Worm (Caenorhabditis elegans) whole organism, young adult: Measurements from ENCODE around the gene npr-2.

Experiments
- B0019.2 ChIP-seq: fragments of 200-800 bp; sonication (Bioruptor generic); conservative IDR thresholded peaks from 2 replicates; pipeline ENCODE4 v1.3.6; 2022; ENCODE audit warnings: missing genetic modification reagents, missing genetic modification characterization, missing compliant biosample characterization
- C17E4.6 ChIP-seq: fragments of 200-800 bp; sonication (Bioruptor generic); IDR thresholded peaks from 2 replicates; pipeline ENCODE4 v1.3.6; 2022; ENCODE audit warnings: missing genetic modification reagents, missing genetic modification characterization, missing compliant biosample characterization
- D2030.7 ChIP-seq: fragments of 200-800 bp; sonication (Bioruptor generic); IDR thresholded peaks from 2 replicates; pipeline ENCODE4 v1.3.6; 2022; ENCODE audit warnings: missing genetic modification reagents, missing genetic modification characterization, missing compliant biosample characterization
- F22D6.2 ChIP-seq: sonication (generic microtip); optimal IDR thresholded peaks from 2 replicates; lab custom pipeline; 2016; ENCODE audit warnings: mild to moderate bottlenecking, missing genetic modification characterization, missing compliant biosample characterization
- F55B11.4 ChIP-seq: sonication (generic microtip); optimal IDR thresholded peaks from 2 replicates; lab custom pipeline; 2016; ENCODE audit warnings: missing compliant biosample characterization, missing genetic modification characterization, borderline replicate concordance; ENCODE audit not compliant: insufficient read depth
- F57C9.4 ChIP-seq: sonication (generic microtip); optimal IDR thresholded peaks from 2 replicates; lab custom pipeline; 2017; ENCODE audit warnings: mild to moderate bottlenecking, missing genetic modification characterization, missing compliant biosample characterization
- T07F8.4 ChIP-seq: sonication (generic microtip); optimal IDR thresholded peaks from 2 replicates; lab custom pipeline; 2016; ENCODE audit warnings: mild to moderate bottlenecking, missing genetic modification characterization, moderate library complexity, missing compliant biosample characterization
- T26A5.8 ChIP-seq: sonication (generic microtip); optimal IDR thresholded peaks from 2 replicates; lab custom pipeline; 2016; ENCODE audit warnings: missing genetic modification characterization, missing compliant biosample characterization
- Y95B8A.8 ChIP-seq: fragments of 200-800 bp; sonication (Bioruptor generic); IDR thresholded peaks from 2 replicates; pipeline ENCODE4 v1.3.6; 2022; ENCODE audit warnings: missing genetic modification reagents, missing genetic modification characterization, missing compliant biosample characterization
- ZK185.1 ChIP-seq: sonication (generic microtip); optimal IDR thresholded peaks from 2 replicates; lab custom pipeline; 2016; ENCODE audit warnings: mild to moderate bottlenecking, missing genetic modification characterization, missing compliant biosample characterization; ENCODE audit not compliant: poor library complexity, severe bottlenecking
- ama-1 ChIP-seq, 3 experiments: fragments of 150-350 bp in 1 of 3; sonication (generic microtip) in 2 of 3; optimal IDR thresholded peaks; 2 replicates each; lab custom pipeline; 2014 to 2018; ENCODE audit warnings: missing biosample characterization in 2 of 3, missing genetic modification characterization in 2 of 3, missing genetic modification reagents in 2 of 3
- aptf-3 ChIP-seq: fragments of 200-800 bp; sonication (Bioruptor generic); IDR thresholded peaks from 2 replicates; pipeline ENCODE4 v1.3.6; 2022; ENCODE audit warnings: missing genetic modification characterization, missing compliant biosample characterization
- attf-3 ChIP-seq: fragments of 200-800 bp; sonication (Bioruptor generic); conservative IDR thresholded peaks from 2 replicates; pipeline ENCODE4 v1.3.6; 2022; ENCODE audit warnings: missing genetic modification reagents, missing genetic modification characterization, missing compliant biosample characterization
- bed-1 ChIP-seq: fragments of 200-800 bp; sonication (Bioruptor generic); IDR thresholded peaks from 2 replicates; pipeline ENCODE4 v1.3.6; 2022; ENCODE audit warnings: missing genetic modification reagents, missing genetic modification characterization, missing compliant biosample characterization
- bed-2 ChIP-seq: fragments of 200-800 bp; sonication (Bioruptor generic); IDR thresholded peaks from 2 replicates; pipeline ENCODE4 v1.3.6; 2022; ENCODE audit warnings: missing genetic modification reagents, missing genetic modification characterization, missing compliant biosample characterization
- cebp-2 ChIP-seq: fragments of 200-800 bp; sonication (Bioruptor generic); IDR thresholded peaks from 2 replicates; pipeline ENCODE4 v1.3.6; 2022; ENCODE audit warnings: missing genetic modification characterization, missing compliant biosample characterization
- ceh-100 ChIP-seq: fragments of 200-800 bp; sonication (Bioruptor generic); IDR thresholded peaks from 2 replicates; pipeline ENCODE4 v1.3.6; 2022; ENCODE audit warnings: missing genetic modification reagents, missing genetic modification characterization, missing compliant biosample characterization
- dpl-1 ChIP-seq: fragments of 150-350 bp; optimal IDR thresholded peaks from 2 replicates; lab custom pipeline; 2014; ENCODE audit warnings: missing biosample characterization, missing genetic modification reagents, missing genetic modification characterization
- efl-1 ChIP-seq: fragments of 150-350 bp; optimal IDR thresholded peaks from 2 replicates; lab custom pipeline; 2014; ENCODE audit warnings: missing biosample characterization, missing genetic modification reagents, missing genetic modification characterization
- egl-44 ChIP-seq: fragments of 200-800 bp; sonication (Bioruptor generic); IDR thresholded peaks from 2 replicates; pipeline ENCODE4 v1.3.6; 2022; ENCODE audit warnings: missing genetic modification reagents, missing genetic modification characterization, missing compliant biosample characterization
- egrh-3 ChIP-seq: fragments of 200-800 bp; sonication (Bioruptor generic); IDR thresholded peaks from 2 replicates; pipeline ENCODE4 v1.3.6; 2022; ENCODE audit warnings: missing genetic modification reagents, missing genetic modification characterization, missing compliant biosample characterization
- ekl-4 ChIP-seq: fragments of 200-800 bp; sonication (Bioruptor generic); IDR thresholded peaks from 2 replicates; pipeline ENCODE4 v1.3.6; 2022; ENCODE audit warnings: missing genetic modification reagents, missing genetic modification characterization, missing compliant biosample characterization
- him-1 ChIP-seq: sonication (generic microtip); optimal IDR thresholded peaks from 2 replicates; lab custom pipeline; 2016; ENCODE audit warnings: missing genotype, missing genetic modification reagents, missing genetic modification characterization, missing compliant biosample characterization
- hlh-12 ChIP-seq: sonication (generic microtip); optimal IDR thresholded peaks from 2 replicates; lab custom pipeline; 2016; ENCODE audit warnings: missing genetic modification characterization, missing compliant biosample characterization
- hmg-1.2 ChIP-seq: fragments of 200-800 bp; sonication (Bioruptor generic); IDR thresholded peaks from 2 replicates; pipeline ENCODE4 v1.3.6; 2022; ENCODE audit warnings: missing genetic modification reagents, missing genetic modification characterization, missing compliant biosample characterization
- lin-26 ChIP-seq: fragments of 200-800 bp; sonication (Bioruptor generic); IDR thresholded peaks from 2 replicates; pipeline ENCODE4 v1.3.6; 2022; ENCODE audit warnings: missing genetic modification reagents, missing genetic modification characterization, missing compliant biosample characterization
- lin-35 ChIP-seq, 3 experiments: fragments of 150-350 bp in 2 of 3; sonication (generic microtip) in 1 of 3; optimal IDR thresholded peaks; 2 replicates each; lab custom pipeline; 2014 to 2018; ENCODE audit warnings: missing biosample characterization in 3 of 3, missing genetic modification characterization in 3 of 3, missing genetic modification reagents in 3 of 3
- lin-54 ChIP-seq: fragments of 200-800 bp; sonication (Bioruptor generic); optimal IDR thresholded peaks from 2 replicates; lab custom pipeline; 2018; ENCODE audit warnings: mild to moderate bottlenecking, missing genetic modification characterization, missing compliant biosample characterization
- mes-4 ChIP-seq: sonication (generic microtip); optimal IDR thresholded peaks from 2 replicates; lab custom pipeline; 2016; ENCODE audit warnings: missing genotype, missing genetic modification characterization, missing compliant biosample characterization
- nhr-120 ChIP-seq: fragments of 200-800 bp; sonication (Bioruptor generic); IDR thresholded peaks from 2 replicates; pipeline ENCODE4 v1.3.6; 2022; ENCODE audit warnings: missing genetic modification characterization, missing compliant biosample characterization
- pha-4 ChIP-seq: fragments of 150-350 bp; sonication (generic microtip); optimal IDR thresholded peaks from 2 replicates; lab custom pipeline; 2014; ENCODE audit warnings: missing biosample characterization, missing genetic modification reagents, missing genetic modification characterization
- snpc-1.1 ChIP-seq: sonication (generic microtip); optimal IDR thresholded peaks from 2 replicates; lab custom pipeline; 2017; ENCODE audit warnings: missing genetic modification characterization, mild to moderate bottlenecking, missing compliant biosample characterization, antibody characterized with exemption, moderate library complexity, missing genotype, missing genetic modification reagents; ENCODE audit not compliant: insufficient read depth
- snpc-4 ChIP-seq, 5 experiments: fragments of 150-350 bp in 1 of 5; sonication (generic microtip) in 4 of 5; optimal IDR thresholded peaks; 2 replicates each; lab custom pipeline; 2014 to 2018; ENCODE audit warnings: missing genetic modification characterization in 5 of 5, missing biosample characterization in 3 of 5, antibody characterized with exemption in 2 of 5, mild to moderate bottlenecking in 2 of 5, missing compliant biosample characterization in 2 of 5, missing genotype in 2 of 5, moderate library complexity in 2 of 5, missing genetic modification reagents in 1 of 5
- tbp1 ChIP-seq: fragments of 200-800 bp; sonication (Bioruptor generic); optimal IDR thresholded peaks from 2 replicates; lab custom pipeline; 2018; ENCODE audit warnings: mild to moderate bottlenecking, missing genetic modification characterization, missing compliant biosample characterization
- tbx-9 ChIP-seq: sonication (generic microtip); optimal IDR thresholded peaks from 2 replicates; lab custom pipeline; 2016; ENCODE audit warnings: borderline replicate concordance, missing genetic modification characterization, inconsistent platforms, missing compliant biosample characterization
- ztf-18 ChIP-seq: sonication (generic microtip); optimal IDR thresholded peaks from 2 replicates; lab custom pipeline; 2016; ENCODE audit warnings: missing genotype, mild to moderate bottlenecking, missing genetic modification characterization, missing compliant biosample characterization

Gene npr-2

DNA sequence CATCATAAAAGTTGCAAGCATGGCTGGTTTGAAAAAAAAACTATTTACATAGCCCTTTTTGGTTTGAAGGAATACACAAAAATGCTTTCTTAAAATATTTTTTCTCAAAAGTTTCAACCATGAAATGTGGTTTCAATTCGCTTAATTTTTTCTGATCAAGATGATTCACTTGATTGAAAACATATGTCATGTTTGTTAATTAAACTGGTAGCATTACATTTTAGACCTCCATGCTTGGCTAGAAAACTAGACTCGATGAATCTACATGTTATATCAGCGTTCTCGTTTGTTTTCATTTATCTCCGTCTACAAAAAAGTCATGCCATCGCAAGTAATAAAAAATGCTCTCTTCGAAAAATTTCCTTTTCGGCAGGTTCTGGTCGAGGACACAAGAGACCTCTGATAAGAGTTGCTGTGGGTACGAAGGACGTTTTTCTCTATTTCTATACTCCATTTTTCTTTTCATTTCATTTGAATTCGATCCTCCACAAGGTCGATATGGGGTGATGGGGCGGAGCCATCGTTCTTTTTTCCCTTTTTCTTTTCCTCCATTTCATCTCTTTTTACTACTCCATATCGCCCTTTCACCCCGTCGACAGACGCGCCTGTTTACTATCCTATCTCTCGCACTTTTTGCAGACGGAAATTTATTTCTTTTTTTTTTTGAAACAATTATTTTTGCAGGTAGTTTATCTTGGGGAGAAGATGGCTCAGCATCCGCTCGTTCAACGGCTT is 54.1 kb downstream of the npr-2 start, which contains the start of gene elo-1 (continued):
- no peak for TF ChIP-seq cebp-2
- 0 out of 2 replicates have a peak, but pooled peaks have one; percentile 61 for TF ChIP-seq egl-44 (GFP tag; lab: Robert Waterston, UW)
- TF ChIP-seq tbp1: peak; percentile 2

DNA sequence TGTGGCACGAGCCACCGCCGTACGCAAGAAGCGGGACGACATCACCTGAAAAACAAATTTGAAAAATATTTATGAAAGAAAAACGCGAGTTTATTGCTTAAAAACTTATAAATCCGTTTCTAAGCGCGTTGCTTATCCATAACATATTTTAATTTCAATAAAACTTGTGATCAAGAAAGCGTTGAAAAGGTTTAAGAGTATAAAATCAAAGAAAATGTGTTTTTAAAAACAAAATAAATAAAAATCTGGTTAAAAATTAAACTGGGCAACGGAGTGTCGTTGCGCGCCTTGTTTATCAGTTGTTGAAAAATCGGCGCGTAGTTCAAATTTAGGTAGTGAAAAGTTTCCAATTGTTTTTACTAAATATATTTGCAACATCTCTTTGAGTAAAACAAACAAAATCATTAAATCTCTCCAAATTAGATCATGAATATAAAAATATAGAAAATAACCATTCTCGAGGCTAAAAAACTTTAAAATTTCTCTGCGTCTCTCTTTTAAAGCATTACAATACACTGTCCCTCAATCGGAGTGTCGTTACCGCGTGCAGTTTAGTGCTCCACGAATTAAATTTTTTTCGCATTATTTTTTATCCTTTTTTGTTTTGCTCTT is 55.0 kb downstream of the npr-2 start, which contains the start of gene ndua-5:
ndua-5 (minus strand) TSS at position 51 of the 612 bp plus-strand sequence.
- peak; percentile 53 for TF ChIP-seq dpl-1
- no peak for TF ChIP-seq tbx-9 (tag; lab: Kevin White, UChicago)
- TF ChIP-seq attf-3 (GFP tag; lab: Robert Waterston, UW): peak; percentile 93
- no peak for TF ChIP-seq T26A5.8 (tag; lab: Kevin White, UChicago)
- no peak for TF ChIP-seq ceh-100 (GFP tag; lab: Robert Waterston, UW)
- no peak for TF ChIP-seq ztf-18
- TF ChIP-seq pha-4 (tag; lab: Kevin White, UChicago): no peak
- TF ChIP-seq B0019.2 (GFP tag; lab: Robert Waterston, UW): no peak
- TF ChIP-seq egrh-3: no peak
- no peak for TF ChIP-seq hlh-12 (tag; lab: Kevin White, UChicago)
- TF ChIP-seq Y95B8A.8 (GFP tag; lab: Robert Waterston, UW): no peak
- peak; percentile 81 for TF ChIP-seq hmg-1.2 (GFP tag; lab: Robert Waterston, UW)
- TF ChIP-seq snpc-4 (GFP tag; optimal IDR thresholded peaks at IDR 0.05; lab: Kevin White, UChicago): no peak
- peak in 2 of 4 experiments; percentile 10 to 62 for TF ChIP-seq snpc-4 (tag; optimal IDR thresholded peaks at IDR 0.05; lab: Kevin White, UChicago)
- no peak for TF ChIP-seq bed-2 (GFP tag; lab: Robert Waterston, UW)
- no peak for TF ChIP-seq ekl-4 (GFP tag; lab: Robert Waterston, UW)
- no peak for TF ChIP-seq ama-1 (optimal IDR thresholded peaks at IDR 0.05; lab: Kevin White, UChicago)
- TF ChIP-seq ama-1 (GFP tag; optimal IDR thresholded peaks at IDR 0.05; lab: Kevin White, UChicago): no peak
- TF ChIP-seq nhr-120 (GFP tag; lab: Robert Waterston, UW): no peak
- TF ChIP-seq F22D6.2: no peak
- no peak for TF ChIP-seq mes-4
- no peak for TF ChIP-seq lin-26 (GFP tag; lab: Robert Waterston, UW)
- TF ChIP-seq D2030.7: no peak
- TF ChIP-seq snpc-1.1 (tag; lab: Kevin White, UChicago): no peak
- TF ChIP-seq bed-1 (GFP tag; lab: Robert Waterston, UW): no peak
- TF ChIP-seq C17E4.6 (GFP tag; lab: Robert Waterston, UW): no peak
- TF ChIP-seq lin-35 (GFP tag; optimal IDR thresholded peaks at IDR 0.05; lab: Kevin White, UChicago): peak in 1 of 3 experiments; percentile 61
- TF ChIP-seq ZK185.1 (tag; lab: Kevin White, UChicago): no peak
- TF ChIP-seq egl-44 (GFP tag; lab: Robert Waterston, UW): no peak
- TF ChIP-seq lin-54 (GFP tag; lab: Kevin White, UChicago): peak; percentile 80
- TF ChIP-seq aptf-3 (GFP tag; lab: Robert Waterston, UW): no peak
- TF ChIP-seq T07F8.4: no peak
- TF ChIP-seq him-1: no peak
- no peak for TF ChIP-seq F55B11.4 (tag; lab: Kevin White, UChicago)
- TF ChIP-seq F57C9.4: no peak
- peak; percentile 56 for TF ChIP-seq efl-1 (GFP tag; lab: Kevin White, UChicago)
